Worm (Caenorhabditis elegans) whole organism, L1 larva: Measurements from ENCODE around the gene T07F10.3.
A peak's percentile ranks its signal among the peaks of the same experiment; 100 is the strongest.
"Not testable (repeated sequence)": the region's sequence is repeated elsewhere in the genome, so short reads cannot be mapped to it uniquely, and the experiment has no call there.

Source experiments
- Y116A8C.19 ChIP-seq: sonication (generic microtip); optimal IDR thresholded peaks from 2 replicates; lab custom pipeline; 2016; ENCODE audit warnings: missing compliant biosample characterization, missing genetic modification characterization, borderline replicate concordance
- aha-1 ChIP-seq: fragments of 150-350 bp; optimal IDR thresholded peaks from 2 replicates; lab custom pipeline; 2014; ENCODE audit warnings: missing biosample characterization, missing genetic modification characterization
- alr-1 ChIP-seq: fragments of 200-800 bp; sonication (Bioruptor generic); optimal IDR thresholded peaks from 2 replicates; lab custom pipeline; 2018; ENCODE audit warnings: borderline replicate concordance, mild to moderate bottlenecking, missing genetic modification characterization, missing compliant biosample characterization
- aly-2 ChIP-seq: fragments of 150-350 bp; optimal IDR thresholded peaks from 2 replicates; lab custom pipeline; 2014; ENCODE audit warnings: missing biosample characterization, missing genetic modification characterization
- ces-1 ChIP-seq: fragments of 150-350 bp; optimal IDR thresholded peaks from 2 replicates; lab custom pipeline; 2014; ENCODE audit warnings: missing biosample characterization, missing genetic modification reagents, missing genetic modification characterization
- dpl-1 ChIP-seq, 3 experiments: fragments of 150-350 bp in 2 of 3; sonication (generic microtip) in 1 of 3; optimal IDR thresholded peaks; 2 replicates each; lab custom pipeline; 2014 to 2017; ENCODE audit warnings: missing biosample characterization in 3 of 3, missing genetic modification characterization in 3 of 3, missing genetic modification reagents in 3 of 3
- dsc-1 ChIP-seq: sonication (generic microtip); optimal IDR thresholded peaks from 2 replicates; lab custom pipeline; 2016; ENCODE audit warnings: mild to moderate bottlenecking, missing genetic modification characterization, missing compliant biosample characterization
- efl-1 ChIP-seq, 4 experiments: fragments of 150-350 bp; optimal IDR thresholded peaks in 3 of 4; peaks in 1 of 4; 1 replicate in 1 of 4; 2 replicates in 3 of 4; lab custom pipeline; 2014; ENCODE audit warnings: missing biosample characterization in 2 of 4, missing genetic modification characterization in 2 of 4, missing genetic modification reagents in 2 of 4
- efl-3 ChIP-seq: fragments of 200-800 bp; sonication (Bioruptor generic); optimal IDR thresholded peaks from 2 replicates; lab custom pipeline; 2018; ENCODE audit warnings: mild to moderate bottlenecking, missing genetic modification characterization, missing compliant biosample characterization
- egl-27 ChIP-seq, 2 experiments: fragments of 150-350 bp in 1 of 2; sonication (generic microtip); optimal IDR thresholded peaks; 3 replicates each; lab custom pipeline; 2017 to 2018; ENCODE audit warnings: missing biosample characterization in 2 of 2, missing genetic modification characterization in 2 of 2, missing genetic modification reagents in 2 of 2
- elt-2 ChIP-seq: sonication (generic microtip); optimal IDR thresholded peaks from 2 replicates; lab custom pipeline; 2016; ENCODE audit warnings: missing genetic modification characterization, mild to moderate bottlenecking, inconsistent platforms, missing compliant biosample characterization, missing genetic modification reagents
- elt-3 ChIP-seq, 6 experiments: fragments of 150-350 bp in 1 of 6; sonication (generic microtip); optimal IDR thresholded peaks; 2 replicates each; lab custom pipeline; 2017 to 2018; ENCODE audit warnings: missing biosample characterization in 6 of 6, missing genetic modification characterization in 6 of 6, inconsistent platforms in 1 of 6
- fkh-8 ChIP-seq: sonication (generic microtip); optimal IDR thresholded peaks from 2 replicates; lab custom pipeline; 2016; ENCODE audit warnings: mild to moderate bottlenecking, missing genetic modification characterization, missing compliant biosample characterization
- grh-1 ChIP-seq: fragments of 200-800 bp; sonication (Bioruptor generic); IDR thresholded peaks from 2 replicates; pipeline ENCODE4 v1.3.6; 2022; ENCODE audit warnings: missing genetic modification reagents, missing genetic modification characterization, missing compliant biosample characterization
- hlh-4 ChIP-seq: sonication (generic microtip); optimal IDR thresholded peaks from 2 replicates; lab custom pipeline; 2016; ENCODE audit warnings: mild to moderate bottlenecking, missing genetic modification characterization, missing compliant biosample characterization
- lin-13 ChIP-seq: fragments of 150-350 bp; optimal IDR thresholded peaks from 2 replicates; lab custom pipeline; 2014; ENCODE audit warnings: missing biosample characterization, missing genetic modification reagents, missing genetic modification characterization
- lin-15B ChIP-seq: fragments of 150-350 bp; sonication (generic microtip); optimal IDR thresholded peaks from 3 replicates; lab custom pipeline; 2014; ENCODE audit warnings: missing biosample characterization, missing genetic modification characterization
- lsy-2 ChIP-seq, 2 experiments: fragments of 150-350 bp; optimal IDR thresholded peaks; 2 replicates each; lab custom pipeline; 2014; ENCODE audit warnings: missing biosample characterization in 2 of 2, missing genetic modification characterization in 2 of 2
- mdl-1 ChIP-seq, 2 experiments: fragments of 150-350 bp; optimal IDR thresholded peaks; 2 replicates each; lab custom pipeline; 2014 to 2017; ENCODE audit warnings: missing biosample characterization in 2 of 2, missing genetic modification characterization in 2 of 2, inconsistent platforms in 1 of 2
- mef-2 ChIP-seq: fragments of 150-350 bp; optimal IDR thresholded peaks from 2 replicates; lab custom pipeline; 2014; ENCODE audit warnings: missing biosample characterization, missing genetic modification characterization
- mep-1 ChIP-seq: fragments of 150-350 bp; optimal IDR thresholded peaks from 2 replicates; lab custom pipeline; 2014; ENCODE audit warnings: missing biosample characterization, missing genetic modification characterization
- nhr-19 ChIP-seq: fragments of 200-800 bp; sonication (Bioruptor generic); conservative IDR thresholded peaks from 2 replicates; pipeline ENCODE4 v1.3.6; 2022; ENCODE audit warnings: missing genetic modification characterization, missing compliant biosample characterization
- nhr-20 ChIP-seq: sonication (generic microtip); optimal IDR thresholded peaks from 2 replicates; lab custom pipeline; 2016; ENCODE audit warnings: mild to moderate bottlenecking, missing genetic modification characterization, missing compliant biosample characterization
- nhr-47 ChIP-seq: sonication (generic microtip); optimal IDR thresholded peaks from 2 replicates; lab custom pipeline; 2016; ENCODE audit warnings: mild to moderate bottlenecking, missing genetic modification characterization, moderate library complexity, missing compliant biosample characterization
- nhr-76 ChIP-seq: sonication (generic microtip); optimal IDR thresholded peaks from 2 replicates; lab custom pipeline; 2017; ENCODE audit warnings: missing biosample characterization, missing genetic modification characterization
- nhr-84 ChIP-seq: sonication (generic microtip); optimal IDR thresholded peaks from 2 replicates; lab custom pipeline; 2017; ENCODE audit warnings: missing biosample characterization, missing genetic modification characterization
- pax-3 ChIP-seq: fragments of 200-800 bp; sonication (Bioruptor generic); optimal IDR thresholded peaks from 2 replicates; lab custom pipeline; 2018; ENCODE audit warnings: mild to moderate bottlenecking, missing genetic modification characterization, moderate library complexity, missing compliant biosample characterization
- sup-37 ChIP-seq: fragments of 200-800 bp; sonication (Bioruptor generic); optimal IDR thresholded peaks from 2 replicates; lab custom pipeline; 2018; ENCODE audit warnings: mild to moderate bottlenecking, missing genetic modification characterization, missing compliant biosample characterization
- swsn-7 ChIP-seq: sonication (generic microtip); optimal IDR thresholded peaks from 2 replicates; lab custom pipeline; 2016; ENCODE audit warnings: missing genetic modification characterization, missing compliant biosample characterization
- unc-130 ChIP-seq: fragments of 150-350 bp; optimal IDR thresholded peaks from 2 replicates; lab custom pipeline; 2017; ENCODE audit warnings: missing biosample characterization, missing genetic modification characterization, inconsistent platforms
- unc-30 ChIP-seq: sonication (generic microtip); optimal IDR thresholded peaks from 2 replicates; lab custom pipeline; 2017; ENCODE audit warnings: missing biosample characterization, missing genetic modification characterization

Gene T07F10.3

DNA sequence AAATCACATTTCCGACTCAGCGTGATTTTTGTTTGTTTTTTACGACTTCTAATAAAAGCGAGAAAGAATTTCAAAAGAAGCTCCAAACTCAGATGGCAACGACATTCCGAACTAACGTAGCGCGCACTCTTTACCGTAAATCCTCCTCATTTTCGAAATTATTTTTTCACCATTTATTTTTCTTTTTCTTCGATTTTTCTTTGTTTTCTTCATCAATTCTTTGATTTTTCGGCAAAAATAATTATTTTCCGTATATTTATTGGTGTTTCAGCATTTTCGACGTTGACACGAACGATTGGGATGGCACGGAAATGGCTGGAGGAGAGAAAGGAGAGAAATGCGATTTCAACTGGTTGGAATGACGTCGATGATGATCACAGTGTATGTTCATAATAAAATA is 4.2 kb downstream of the T07F10.3 start, which contains the start of gene T07F10.5:
Gene T07F10.5, plus strand, starts transcription at position 301 of the 400 bp plus-strand sequence.
- TF ChIP-seq nhr-84 (tag; lab: Kevin White, UChicago); mdl-1 (tag; optimal IDR thresholded peaks at IDR 0.05; lab: Kevin White, UChicago); nhr-19 (GFP tag; lab: Robert Waterston, UW): not testable (repeated sequence)

DNA sequence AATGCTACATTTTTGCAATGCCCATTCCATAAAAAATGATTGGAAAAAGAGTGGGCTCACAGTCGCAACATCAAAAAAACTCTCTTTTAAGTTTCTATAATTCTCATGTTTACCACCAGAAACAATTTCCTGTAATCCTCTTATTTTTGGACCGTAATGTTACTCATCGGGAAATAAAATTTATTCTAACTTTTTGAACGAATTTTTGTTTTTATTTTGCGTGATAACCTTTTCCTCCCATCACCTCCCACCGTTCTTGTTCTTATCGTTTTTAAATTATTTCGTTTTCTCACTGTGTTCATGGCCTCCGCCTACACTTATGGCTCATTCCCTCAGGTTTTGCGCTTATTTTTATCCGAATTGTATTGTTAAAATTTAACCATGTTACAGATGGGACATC is 10.7 kb downstream of the T07F10.3 start, which contains the start of gene anp-1:
Gene anp-1, plus strand, starts transcription at position 301 of the 400 bp plus-strand sequence.
- TF ChIP-seq dpl-1 (GFP tag; optimal IDR thresholded peaks at IDR 0.05; lab: Kevin White, UChicago) (no peak), lsy-2 (tag; optimal IDR thresholded peaks at IDR 0.05; lab: Kevin White, UChicago) (no peak)

DNA sequence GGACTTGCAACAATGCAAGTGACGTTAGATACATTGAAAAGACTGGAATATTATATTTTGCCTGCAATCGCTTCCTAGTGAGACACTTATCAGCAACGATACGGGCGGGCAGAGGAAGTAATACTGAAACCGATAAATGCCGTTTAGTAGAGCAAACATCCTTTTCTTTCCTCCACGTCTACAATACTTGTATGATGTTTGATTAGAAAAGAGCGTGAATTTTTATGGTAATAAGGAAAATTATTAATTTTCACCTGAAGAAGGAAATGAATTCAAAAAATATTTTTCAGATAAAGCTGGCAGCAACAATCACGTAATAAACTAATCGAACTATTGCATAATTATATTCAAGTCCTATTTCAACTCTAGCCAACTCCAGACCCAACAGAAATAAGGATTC is 15.1 kb downstream of the T07F10.3 start, which contains the start of gene C44H9.7:
Gene C44H9.7, minus strand, starts transcription at position 101 of the 400 bp plus-strand sequence.
- TF ChIP-seq egl-27 (tag; optimal IDR thresholded peaks at IDR 0.05; lab: Kevin White, UChicago): no peak
- peak; percentile 5 for TF ChIP-seq elt-2 (tag; lab: Kevin White, UChicago)
- no peak for TF ChIP-seq swsn-7 (tag; lab: Kevin White, UChicago)
- no peak for TF ChIP-seq elt-3 (tag; optimal IDR thresholded peaks at IDR 0.05; lab: Kevin White, UChicago)
- TF ChIP-seq, all 84 proteins: peak for 1

DNA sequence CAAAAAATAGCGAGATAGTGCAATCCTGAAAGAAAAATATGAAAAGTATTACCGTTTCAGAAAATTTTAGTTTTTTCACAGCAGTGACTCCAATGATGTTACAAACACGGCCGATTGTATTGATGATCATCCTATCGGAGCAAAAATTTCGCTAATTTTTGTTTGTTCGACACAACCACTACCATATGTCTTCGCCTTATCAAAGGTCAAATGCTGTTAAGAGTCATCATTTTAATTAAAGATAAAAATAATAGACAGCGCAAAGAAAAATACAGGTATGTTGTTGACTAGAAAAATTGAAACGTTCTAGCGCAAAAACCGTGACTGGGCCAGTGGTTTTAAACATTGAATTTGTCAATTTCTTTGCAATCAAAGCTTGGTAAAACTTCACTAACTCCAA is 17.5 kb downstream of the T07F10.3 start:
- TF ChIP-seq grh-1 (GFP tag; lab: Robert Waterston, UW): no peak
- no peak for TF ChIP-seq efl-3 (GFP tag; lab: Kevin White, UChicago)
- TF ChIP-seq hlh-4 (tag; lab: Kevin White, UChicago): no peak
- peak; percentile 20 for TF ChIP-seq pax-3 (tag; lab: Kevin White, UChicago)
- TF ChIP-seq nhr-20 (tag; lab: Kevin White, UChicago): no peak
- peak; percentile 49 for TF ChIP-seq elt-2 (tag; lab: Kevin White, UChicago)
- TF ChIP-seq lin-13: no peak
- TF ChIP-seq unc-130: no peak
- TF ChIP-seq aha-1 (tag; lab: Kevin White, UChicago): no peak
- no peak for TF ChIP-seq aly-2
- no peak for TF ChIP-seq Y116A8C.19 (tag; lab: Kevin White, UChicago)

DNA sequence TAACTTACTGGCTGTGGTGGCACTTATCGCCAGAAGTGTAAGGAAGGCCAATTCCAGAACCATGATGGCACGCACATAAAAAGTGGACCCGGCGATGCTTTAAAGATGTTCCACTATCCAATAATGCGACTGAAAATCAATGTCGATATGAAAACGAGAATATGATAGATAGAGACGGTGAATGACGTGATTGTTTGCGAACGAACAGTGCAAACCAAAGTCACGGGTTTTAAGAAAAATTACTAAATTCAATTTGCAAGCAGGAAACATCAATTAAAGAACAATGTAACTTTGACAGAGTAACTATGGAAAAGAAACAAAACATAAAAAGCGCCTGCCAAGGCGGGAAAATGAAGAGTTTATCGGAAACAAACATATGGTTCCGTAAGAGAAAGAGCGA is 20.1 kb downstream of the T07F10.3 start, which contains the start of gene C44H9.5:
Gene C44H9.5, minus strand, starts transcription at position 129 of the 400 bp plus-strand sequence.
- TF ChIP-seq efl-3 (GFP tag; lab: Kevin White, UChicago) (no peak), Y116A8C.19 (tag; lab: Kevin White, UChicago) (no peak), ces-1 (GFP tag; lab: Kevin White, UChicago) (no peak), alr-1 (tag; lab: Kevin White, UChicago) (no peak), sup-37 (no peak), dpl-1 (GFP tag; optimal IDR thresholded peaks at IDR 0.05; lab: Kevin White, UChicago) (no peak), nhr-84 (tag; lab: Kevin White, UChicago) (no peak), mep-1 (tag; lab: Kevin White, UChicago) (no peak), nhr-19 (GFP tag; lab: Robert Waterston, UW) (no peak), dsc-1 (tag; lab: Kevin White, UChicago) (no peak), lin-15B (no peak), nhr-47 (tag; lab: Kevin White, UChicago) (no peak), nhr-76 (tag; lab: Kevin White, UChicago) (no peak), lin-13 (no peak), fkh-8 (tag; lab: Kevin White, UChicago) (no peak), unc-30 (tag; lab: Kevin White, UChicago) (no peak)

DNA sequence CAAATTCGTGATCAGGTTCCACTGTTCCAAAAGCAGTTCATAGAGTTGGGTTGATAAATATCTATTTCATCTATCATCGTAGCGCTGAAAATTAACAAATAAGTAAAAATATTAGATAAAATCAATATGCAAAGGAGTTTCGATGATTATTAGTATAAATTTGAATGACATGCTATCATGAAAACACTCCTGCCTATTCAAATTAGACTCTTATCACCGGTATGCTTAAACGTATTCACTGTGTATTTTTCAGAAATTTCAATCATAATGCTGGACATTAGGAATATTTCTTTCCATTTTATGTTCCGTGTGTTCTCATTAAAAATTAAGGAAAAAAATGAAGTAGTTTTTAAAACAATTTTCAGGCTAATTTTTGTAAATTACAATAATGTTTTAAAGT is 24.6 kb downstream of the T07F10.3 start, which contains the start of gene C44H9.6:
Gene C44H9.6, minus strand, starts transcription at position 101 of the 400 bp plus-strand sequence.
- TF ChIP-seq efl-1 (optimal IDR thresholded peaks at IDR 0.05; lab: Kevin White, UChicago) (no peak), efl-1 (GFP tag; optimal IDR thresholded peaks at IDR 0.05 in 1 of 2; lab: Kevin White, UChicago) (peak in 1 of 2 experiments; percentile 67), mef-2 (tag; lab: Kevin White, UChicago) (no peak)
- TF ChIP-seq, all 84 proteins: peak for 1
